Fruit fly (Drosophila melanogaster) whole organism, embryonic: ENCODE data around the gene rt.

Experiments
- Blimp-1 ChIP-seq: fragments of 200-800 bp; sonication (Bioruptor generic); optimal IDR thresholded peaks from 3 replicates; lab custom pipeline; 2018; ENCODE audit warnings: missing biosample characterization, missing genetic modification characterization, mild to moderate bottlenecking, moderate library complexity, missing genetic modification reagents
- BtbVII ChIP-seq: fragments of 200-800 bp; sonication (Bioruptor generic); optimal IDR thresholded peaks from 3 replicates; lab custom pipeline; 2017; ENCODE audit warnings: missing biosample characterization, mild to moderate bottlenecking, missing genetic modification characterization
- CG10431 ChIP-seq: fragments of 200-800 bp; sonication (Bioruptor generic); optimal IDR thresholded peaks from 3 replicates; lab custom pipeline; 2018; ENCODE audit warnings: missing biosample characterization, mild to moderate bottlenecking, missing genetic modification characterization
- CG12659 ChIP-seq: fragments of 200-800 bp; sonication (Bioruptor generic); optimal IDR thresholded peaks from 3 replicates; lab custom pipeline; 2017; ENCODE audit warnings: mild to moderate bottlenecking, missing biosample characterization, missing genetic modification reagents, missing genetic modification characterization
- CG13123 ChIP-seq: fragments of 200-800 bp; sonication (Bioruptor generic); optimal IDR thresholded peaks from 2 replicates; lab custom pipeline; 2016; ENCODE audit warnings: missing biosample characterization, missing genetic modification characterization
- CG13424 ChIP-seq: fragments of 200-800 bp; sonication (Bioruptor generic); optimal IDR thresholded peaks from 2 replicates; lab custom pipeline; 2019; ENCODE audit warnings: missing biosample characterization, mild to moderate bottlenecking, missing genetic modification characterization, moderate library complexity
- CG1529 ChIP-seq: fragments of 200-800 bp; sonication (Bioruptor generic); optimal IDR thresholded peaks from 3 replicates; lab custom pipeline; 2018; ENCODE audit warnings: missing biosample characterization, missing genetic modification characterization
- CG1602 ChIP-seq: fragments of 200-800 bp; sonication (Bioruptor generic); optimal IDR thresholded peaks from 3 replicates; lab custom pipeline; 2016; ENCODE audit warnings: missing biosample characterization, missing genetic modification characterization
- CG16779 ChIP-seq: fragments of 200-800 bp; sonication (Bioruptor generic); IDR thresholded peaks from 2 replicates; pipeline ENCODE4 v1.3.6; 2022; ENCODE audit warnings: missing biosample characterization, missing genetic modification characterization
- CG17361 ChIP-seq: fragments of 200-800 bp; sonication (Bioruptor generic); IDR thresholded peaks from 3 replicates; pipeline ENCODE4 v1.3.6; 2022; ENCODE audit warnings: missing biosample characterization, missing genetic modification characterization
- CG18619 ChIP-seq: fragments of 200-800 bp; sonication (Bioruptor generic); optimal IDR thresholded peaks from 3 replicates; lab custom pipeline; 2017; ENCODE audit warnings: missing biosample characterization, mild to moderate bottlenecking, missing genetic modification characterization
- CG2875 ChIP-seq: fragments of 200-800 bp; sonication (Bioruptor generic); optimal IDR thresholded peaks from 2 replicates; lab custom pipeline; 2017; ENCODE audit warnings: missing biosample characterization, mild to moderate bottlenecking, missing genetic modification characterization, missing genetic modification reagents
- CG30403 ChIP-seq: fragments of 200-800 bp; sonication (Bioruptor generic); optimal IDR thresholded peaks from 3 replicates; lab custom pipeline; 2016; ENCODE audit warnings: missing biosample characterization, missing genetic modification characterization
- CG30431 ChIP-seq: fragments of 200-800 bp; sonication (Bioruptor generic); optimal IDR thresholded peaks from 2 replicates; lab custom pipeline; 2017; ENCODE audit warnings: missing biosample characterization, missing genetic modification characterization
- CG3065 ChIP-seq: fragments of 200-800 bp; sonication (Bioruptor generic); optimal IDR thresholded peaks from 2 replicates; lab custom pipeline; 2016; ENCODE audit warnings: missing biosample characterization, missing genetic modification characterization
- CG31365 ChIP-seq: fragments of 200-800 bp; sonication (Bioruptor generic); optimal IDR thresholded peaks from 2 replicates; lab custom pipeline; 2018; ENCODE audit warnings: missing biosample characterization, mild to moderate bottlenecking, missing genetic modification characterization
- CG3281 ChIP-seq: fragments of 200-800 bp; sonication (Bioruptor generic); optimal IDR thresholded peaks from 3 replicates; lab custom pipeline; 2017; ENCODE audit warnings: missing biosample characterization, mild to moderate bottlenecking, missing genetic modification characterization
- CG4282 ChIP-seq: fragments of 200-800 bp; sonication (Bioruptor generic); optimal IDR thresholded peaks from 2 replicates; lab custom pipeline; 2016; ENCODE audit warnings: missing biosample characterization, missing genetic modification characterization
- CG4424 ChIP-seq: fragments of 200-800 bp; sonication (Bioruptor generic); optimal IDR thresholded peaks from 3 replicates; lab custom pipeline; 2016; ENCODE audit warnings: missing biosample characterization, missing genetic modification characterization
- CG6254 ChIP-seq: fragments of 200-800 bp; sonication (Bioruptor generic); optimal IDR thresholded peaks from 3 replicates; lab custom pipeline; 2017; ENCODE audit warnings: mild to moderate bottlenecking, missing biosample characterization, missing genetic modification reagents, missing genetic modification characterization
- CG8281 ChIP-seq: fragments of 200-800 bp; sonication (Bioruptor generic); optimal IDR thresholded peaks from 2 replicates; lab custom pipeline; 2018; ENCODE audit warnings: missing biosample characterization, mild to moderate bottlenecking, missing genetic modification characterization, moderate library complexity
- CG9437 ChIP-seq: fragments of 200-800 bp; sonication (Bioruptor generic); optimal IDR thresholded peaks from 2 replicates; lab custom pipeline; 2018; ENCODE audit warnings: missing biosample characterization, mild to moderate bottlenecking, missing genetic modification characterization
- CG9932 ChIP-seq: fragments of 200-800 bp; sonication (Bioruptor generic); IDR thresholded peaks from 2 replicates; pipeline ENCODE4 v1.3.6; 2022; ENCODE audit warnings: missing biosample characterization, missing genetic modification characterization
- D ChIP-seq, 2 experiments: fragments of 200-800 bp in 1 of 2; fragments of >200 bp in 1 of 2; sonication (Bioruptor generic) in 1 of 2; optimal IDR thresholded peaks; 2 replicates in 1 of 2; 3 replicates in 1 of 2; lab custom pipeline; 2017; ENCODE audit warnings: mild to moderate bottlenecking in 1 of 2, missing biosample characterization in 1 of 2, missing genetic modification characterization in 1 of 2, missing genetic modification reagents in 1 of 2
- D19B ChIP-seq: fragments of 200-800 bp; sonication (Bioruptor generic); optimal IDR thresholded peaks from 2 replicates; lab custom pipeline; 2017; ENCODE audit warnings: missing biosample characterization, mild to moderate bottlenecking, missing genetic modification characterization
- Dip2 ChIP-seq: fragments of 200-800 bp; sonication (Bioruptor generic); IDR thresholded peaks from 2 replicates; pipeline ENCODE4 v1.3.6; 2022; ENCODE audit warnings: missing biosample characterization, missing genetic modification characterization
- Elba2 ChIP-seq: fragments of 200-800 bp; sonication (Bioruptor generic); optimal IDR thresholded peaks from 3 replicates; lab custom pipeline; 2016; ENCODE audit warnings: missing biosample characterization, missing genetic modification characterization
- HLHmδ ChIP-seq: fragments of 200-800 bp; sonication (Bioruptor generic); optimal IDR thresholded peaks from 2 replicates; lab custom pipeline; 2018; ENCODE audit warnings: missing biosample characterization, mild to moderate bottlenecking, missing genetic modification characterization, moderate library complexity
- HmgZ ChIP-seq: fragments of 200-800 bp; sonication (Bioruptor generic); optimal IDR thresholded peaks from 2 replicates; lab custom pipeline; 2018; ENCODE audit warnings: missing biosample characterization, mild to moderate bottlenecking, missing genetic modification characterization
- Hmx ChIP-seq: fragments of 200-800 bp; sonication (Bioruptor generic); optimal IDR thresholded peaks from 2 replicates; lab custom pipeline; 2016; ENCODE audit warnings: missing biosample characterization, missing genetic modification characterization
- Lpt ChIP-seq: fragments of >200 bp; optimal IDR thresholded peaks from 2 replicates; lab custom pipeline; 2018; ENCODE audit warnings: missing biosample characterization, missing genetic modification characterization
- Xbp1 ChIP-seq: fragments of 200-800 bp; sonication (Bioruptor generic); optimal IDR thresholded peaks from 3 replicates; lab custom pipeline; 2016; ENCODE audit warnings: missing biosample characterization, mild to moderate bottlenecking, missing genetic modification characterization
- ase ChIP-seq: fragments of 200-800 bp; sonication (Bioruptor generic); IDR thresholded peaks from 3 replicates; pipeline ENCODE4 v1.3.6; 2022; ENCODE audit warnings: missing biosample characterization, missing genetic modification characterization
- bab2 ChIP-seq: fragments of 200-800 bp; sonication (Bioruptor generic); optimal IDR thresholded peaks from 2 replicates; lab custom pipeline; 2016; ENCODE audit warnings: missing biosample characterization, missing genetic modification characterization
- cg ChIP-seq: fragments of 200-800 bp; sonication (Bioruptor generic); optimal IDR thresholded peaks from 3 replicates; lab custom pipeline; 2019; ENCODE audit warnings: missing biosample characterization, mild to moderate bottlenecking, missing genetic modification characterization, moderate library complexity
- danr ChIP-seq: fragments of 200-800 bp; sonication (Bioruptor generic); IDR thresholded peaks from 2 replicates; pipeline ENCODE4 v1.3.6; 2022; ENCODE audit warnings: missing biosample characterization, missing genetic modification characterization
- en ChIP-seq: fragments of 200-800 bp; sonication (Bioruptor generic); optimal IDR thresholded peaks from 2 replicates; lab custom pipeline; 2016; ENCODE audit warnings: missing biosample characterization, missing genetic modification characterization
- ftz-f1 ChIP-seq: fragments of 200-800 bp; sonication (Bioruptor generic); optimal IDR thresholded peaks from 2 replicates; lab custom pipeline; 2016; ENCODE audit warnings: missing biosample characterization, missing genetic modification characterization
- ham ChIP-seq: fragments of 200-800 bp; sonication (Bioruptor generic); IDR thresholded peaks from 2 replicates; pipeline ENCODE4 v1.3.6; 2022; ENCODE audit warnings: missing biosample characterization, missing genetic modification characterization
- inv ChIP-seq: fragments of 200-800 bp; sonication (Bioruptor generic); IDR thresholded peaks from 2 replicates; pipeline ENCODE4 v1.3.6; 2022; ENCODE audit warnings: missing biosample characterization, missing genetic modification characterization; ENCODE audit not compliant: partially characterized antibody
- jing ChIP-seq: fragments of 200-800 bp; sonication (Bioruptor generic); optimal IDR thresholded peaks from 2 replicates; lab custom pipeline; 2018; ENCODE audit warnings: missing biosample characterization, mild to moderate bottlenecking, missing genetic modification characterization
- kay ChIP-seq: fragments of 200-800 bp; sonication (Bioruptor generic); optimal IDR thresholded peaks from 2 replicates; lab custom pipeline; 2016; ENCODE audit warnings: missing biosample characterization, missing genetic modification characterization
- ken ChIP-seq: fragments of 200-800 bp; sonication (Bioruptor generic); IDR thresholded peaks from 3 replicates; pipeline ENCODE4 v1.3.6; 2022; ENCODE audit warnings: missing biosample characterization, missing genetic modification characterization
- psq ChIP-seq: fragments of 200-800 bp; sonication (Bioruptor generic); optimal IDR thresholded peaks from 2 replicates; lab custom pipeline; 2017; ENCODE audit warnings: missing biosample characterization, missing genetic modification characterization
- rib ChIP-seq: fragments of 200-800 bp; sonication (Bioruptor generic); IDR thresholded peaks from 2 replicates; pipeline ENCODE4 v1.3.6; 2022; ENCODE audit warnings: missing biosample characterization, missing genetic modification characterization
- slou ChIP-seq: fragments of 200-800 bp; sonication (Bioruptor generic); optimal IDR thresholded peaks from 3 replicates; lab custom pipeline; 2016; ENCODE audit warnings: missing biosample characterization, missing genetic modification characterization
- slp2 ChIP-seq: fragments of 200-800 bp; sonication (Bioruptor generic); optimal IDR thresholded peaks from 2 replicates; lab custom pipeline; 2016; ENCODE audit warnings: missing biosample characterization, missing genetic modification characterization
- tx ChIP-seq: fragments of 200-800 bp; sonication (Bioruptor generic); optimal IDR thresholded peaks from 2 replicates; lab custom pipeline; 2016; ENCODE audit warnings: missing biosample characterization, missing genetic modification characterization
- wdn ChIP-seq: fragments of 200-800 bp; sonication (Bioruptor generic); IDR thresholded peaks from 2 replicates; pipeline ENCODE4 v1.3.6; 2022; ENCODE audit warnings: missing biosample characterization, missing genetic modification characterization
- zen ChIP-seq: fragments of 200-800 bp; sonication (Bioruptor generic); optimal IDR thresholded peaks from 3 replicates; lab custom pipeline; 2018; ENCODE audit warnings: missing biosample characterization, mild to moderate bottlenecking, missing genetic modification characterization, moderate library complexity

The rt gene

dm6 chr3L:11534391-11535246, 53.0 kb downstream of the rt start (continued):
- peak; percentile 22 for TF ChIP-seq CG12659
- TF ChIP-seq CG13123 (GFP tag; lab: Kevin White, UChicago) = no peak
- TF ChIP-seq ftz-f1 (GFP tag; lab: Kevin White, UChicago) = peak; percentile 53
- no peak for TF ChIP-seq CG31365 (tag; lab: Kevin White, UChicago)
- no peak for TF ChIP-seq CG1529
- no peak for TF ChIP-seq CG8281
- TF ChIP-seq CG10431 (GFP tag; lab: Kevin White, UChicago) = no peak
- no peak for TF ChIP-seq inv (GFP tag; lab: Robert Waterston, UW)
- TF ChIP-seq wdn (GFP tag; lab: Robert Waterston, UW) = no peak
- TF ChIP-seq Xbp1 (GFP tag; lab: Kevin White, UChicago) = no peak
- TF ChIP-seq CG30431 (GFP tag; lab: Kevin White, UChicago) = no peak
- TF ChIP-seq tx (GFP tag; lab: Kevin White, UChicago) = no peak
- no peak for TF ChIP-seq CG18619
- no peak for TF ChIP-seq danr
- 0 out of 3 replicates have a peak, but pooled peaks have one; percentile 20 for TF ChIP-seq CG17361 (GFP tag; lab: Robert Waterston, UW)
- TF ChIP-seq slou = no peak
- TF ChIP-seq CG9437 (GFP tag; lab: Kevin White, UChicago) = peak; percentile 1
- no peak for TF ChIP-seq CG3281 (GFP tag; lab: Kevin White, UChicago)
- no peak for TF ChIP-seq zen
- TF ChIP-seq D (optimal IDR thresholded peaks at IDR 0.05; lab: Kevin White, UChicago) = no peak
- TF ChIP-seq D (GFP tag; optimal IDR thresholded peaks at IDR 0.05; lab: Kevin White, UChicago) = no peak
- TF ChIP-seq CG4424 (GFP tag; lab: Kevin White, UChicago) = no peak
- no peak for TF ChIP-seq CG1602 (GFP tag; lab: Kevin White, UChicago)
- no peak for TF ChIP-seq Blimp-1 (GFP tag; lab: Kevin White, UChicago)
- TF ChIP-seq CG16779 (GFP tag; lab: Robert Waterston, UW) = no peak
- TF ChIP-seq CG2875 (GFP tag; lab: Kevin White, UChicago) = no peak
- no peak for TF ChIP-seq slp2 (GFP tag; lab: Kevin White, UChicago)
- TF ChIP-seq Elba2 (GFP tag; lab: Kevin White, UChicago) = no peak
- no peak for TF ChIP-seq Lpt
- peak; percentile 53; the same call in 1 of the 2 replicates for TF ChIP-seq CG9932 (GFP tag; lab: Robert Waterston, UW)
- TF ChIP-seq Dip2 (GFP tag; lab: Robert Waterston, UW) = no peak
- TF ChIP-seq en (GFP tag; lab: Kevin White, UChicago) = no peak
- no peak for TF ChIP-seq ken (GFP tag; lab: Robert Waterston, UW)
- TF ChIP-seq CG3065 = no peak
- no peak for TF ChIP-seq kay
- no peak for TF ChIP-seq HLHmδ (GFP tag; lab: Kevin White, UChicago)
- TF ChIP-seq BtbVII (GFP tag; lab: Kevin White, UChicago) = no peak
- TF ChIP-seq rib (GFP tag; lab: Robert Waterston, UW) = peak; percentile 25; the same call in 1 of the 2 replicates
- no peak for TF ChIP-seq ham (GFP tag; lab: Robert Waterston, UW)
- no peak for TF ChIP-seq CG6254 (GFP tag; lab: Kevin White, UChicago)
- no peak for TF ChIP-seq D19B (GFP tag; lab: Kevin White, UChicago)
- no peak for TF ChIP-seq ase
- TF ChIP-seq cg (GFP tag; lab: Kevin White, UChicago) = peak; percentile 63
- peak; percentile 27 for TF ChIP-seq CG13424 (tag; lab: Kevin White, UChicago)
- no peak for TF ChIP-seq bab2
- no peak for TF ChIP-seq HmgZ
- TF ChIP-seq CG4282 = no peak
- no peak for TF ChIP-seq jing
- TF ChIP-seq Hmx (GFP tag; lab: Kevin White, UChicago) = no peak
- TF ChIP-seq CG30403 (GFP tag; lab: Kevin White, UChicago) = peak; percentile 9
- no peak for TF ChIP-seq psq (GFP tag; lab: Kevin White, UChicago)
